Worm (Caenorhabditis elegans) whole organism, L4 larva: ENCODE data around the gene nstp-6.

Experiments used
- T26A8.4 ChIP-seq: fragments of 200-800 bp; sonication (Bioruptor generic); IDR thresholded peaks from 2 replicates; pipeline ENCODE4 v1.3.6; 2022; ENCODE audit warnings: missing genetic modification characterization, missing compliant biosample characterization
- aha-1 ChIP-seq: fragments of 150-350 bp; peaks from one replicate; lab custom pipeline; 2014; ENCODE audit warnings: missing biosample characterization, missing genetic modification characterization
- arid-1 ChIP-seq: fragments of 200-800 bp; sonication (Bioruptor generic); conservative IDR thresholded peaks from 2 replicates; pipeline ENCODE4 v1.3.6; 2022; ENCODE audit warnings: missing genetic modification reagents, missing genetic modification characterization, missing compliant biosample characterization
- ceh-28 ChIP-seq: fragments of 150-350 bp; optimal IDR thresholded peaks from 2 replicates; lab custom pipeline; 2014; ENCODE audit warnings: missing biosample characterization, missing genetic modification reagents, missing genetic modification characterization
- ceh-44 ChIP-seq: fragments of 200-800 bp; sonication (Bioruptor generic); IDR thresholded peaks from 2 replicates; pipeline ENCODE4 v1.3.6; 2022; ENCODE audit warnings: missing genetic modification reagents, missing genetic modification characterization, missing compliant biosample characterization
- ctbp-1 ChIP-seq: fragments of 200-800 bp; sonication (Bioruptor generic); IDR thresholded peaks from 2 replicates; pipeline ENCODE4 v1.3.6; 2022; ENCODE audit warnings: missing genetic modification reagents, missing genetic modification characterization, missing compliant biosample characterization
- daf-16 ChIP-seq, 3 experiments: sonication (generic microtip); optimal IDR thresholded peaks; 2 replicates each; lab custom pipeline; 2016 to 2017; ENCODE audit warnings: missing genetic modification characterization in 3 of 3, missing genetic modification reagents in 3 of 3, mild to moderate bottlenecking in 2 of 3, missing compliant biosample characterization in 2 of 3, missing biosample characterization in 1 of 3, moderate library complexity in 1 of 3
- dmd-6 ChIP-seq: fragments of 200-800 bp; sonication (Bioruptor generic); IDR thresholded peaks from 2 replicates; pipeline ENCODE4 v1.3.6; 2022; ENCODE audit warnings: missing genetic modification reagents, missing genetic modification characterization, missing compliant biosample characterization
- dpl-1 ChIP-seq: fragments of 150-350 bp; optimal IDR thresholded peaks from 2 replicates; lab custom pipeline; 2014; ENCODE audit warnings: missing biosample characterization, missing genetic modification reagents, missing genetic modification characterization
- dve-1 ChIP-seq: sonication (generic microtip); optimal IDR thresholded peaks from 2 replicates; lab custom pipeline; 2017; ENCODE audit warnings: antibody characterized with exemption, mild to moderate bottlenecking, missing genetic modification characterization, missing compliant biosample characterization; ENCODE audit not compliant: insufficient read depth
- egl-27 ChIP-seq: sonication (generic microtip); optimal IDR thresholded peaks from 3 replicates; lab custom pipeline; 2017; ENCODE audit warnings: missing biosample characterization, missing genetic modification reagents, missing genetic modification characterization
- egl-43 ChIP-seq: fragments of 200-800 bp; sonication (Bioruptor generic); IDR thresholded peaks from 2 replicates; pipeline ENCODE4 v1.3.6; 2022; ENCODE audit warnings: missing genetic modification reagents, missing genetic modification characterization, missing compliant biosample characterization
- fkh-10 ChIP-seq: fragments of 150-350 bp; optimal IDR thresholded peaks from 2 replicates; lab custom pipeline; 2014; ENCODE audit warnings: missing biosample characterization, missing genetic modification reagents, missing genetic modification characterization
- fos-1 ChIP-seq: fragments of 150-350 bp; optimal IDR thresholded peaks from 2 replicates; lab custom pipeline; 2014; ENCODE audit warnings: missing biosample characterization, missing genetic modification characterization
- hif-1 ChIP-seq, 2 experiments: sonication (generic microtip); optimal IDR thresholded peaks; 2 replicates each; lab custom pipeline; 2016 to 2017; ENCODE audit warnings: missing compliant biosample characterization in 2 of 2, missing genetic modification characterization in 2 of 2, missing genetic modification reagents in 2 of 2, missing genotype in 2 of 2, mild to moderate bottlenecking in 1 of 2
- hlh-11 ChIP-seq: fragments of 200-800 bp; sonication (Bioruptor generic); optimal IDR thresholded peaks from 2 replicates; lab custom pipeline; 2018; ENCODE audit warnings: mild to moderate bottlenecking, missing genetic modification characterization, missing compliant biosample characterization
- hlh-30 ChIP-seq: sonication (generic microtip); optimal IDR thresholded peaks from 2 replicates; lab custom pipeline; 2017; ENCODE audit warnings: antibody characterized with exemption, mild to moderate bottlenecking, missing genetic modification characterization, missing compliant biosample characterization; ENCODE audit not compliant: insufficient read depth
- hmg-1.1 ChIP-seq: fragments of 200-800 bp; sonication (Bioruptor generic); IDR thresholded peaks from 2 replicates; pipeline ENCODE4 v1.3.6; 2022; ENCODE audit warnings: missing genetic modification reagents, missing genetic modification characterization, missing compliant biosample characterization
- lim-7 ChIP-seq: fragments of 200-800 bp; sonication (Bioruptor generic); IDR thresholded peaks from 2 replicates; pipeline ENCODE4 v1.3.6; 2022; ENCODE audit warnings: missing genetic modification characterization, missing compliant biosample characterization
- lin-1 ChIP-seq: fragments of 200-800 bp; sonication (Bioruptor generic); IDR thresholded peaks from 2 replicates; pipeline ENCODE4 v1.3.6; 2022; ENCODE audit warnings: missing genetic modification reagents, missing genetic modification characterization, missing compliant biosample characterization
- lin-38 ChIP-seq: fragments of 200-800 bp; sonication (Bioruptor generic); IDR thresholded peaks from 2 replicates; pipeline ENCODE4 v1.3.6; 2022; ENCODE audit warnings: missing genetic modification reagents, missing genetic modification characterization, missing compliant biosample characterization
- lsy-2 ChIP-seq, 2 experiments: fragments of 150-350 bp in 1 of 2; sonication (generic microtip) in 1 of 2; optimal IDR thresholded peaks; 2 replicates each; lab custom pipeline; 2014 to 2017; ENCODE audit warnings: missing biosample characterization in 2 of 2, missing genetic modification characterization in 2 of 2
- mdl-1 ChIP-seq, 2 experiments: fragments of 150-350 bp in 1 of 2; sonication (generic microtip) in 1 of 2; optimal IDR thresholded peaks; 2 replicates each; lab custom pipeline; 2014 to 2017; ENCODE audit warnings: missing biosample characterization in 2 of 2, missing genetic modification characterization in 2 of 2
- mep-1 ChIP-seq: fragments of 150-350 bp; sonication (generic microtip); optimal IDR thresholded peaks from 3 replicates; lab custom pipeline; 2014; ENCODE audit warnings: missing biosample characterization, missing genetic modification characterization
- mes-2 ChIP-seq: sonication (generic microtip); optimal IDR thresholded peaks from 2 replicates; lab custom pipeline; 2016; ENCODE audit warnings: missing genotype, mild to moderate bottlenecking, missing genetic modification characterization, missing compliant biosample characterization; ENCODE audit not compliant: poor library complexity, severe bottlenecking
- mxl-3 ChIP-seq: fragments of 200-800 bp; sonication (Bioruptor generic); optimal IDR thresholded peaks from 2 replicates; lab custom pipeline; 2018; ENCODE audit warnings: mild to moderate bottlenecking, missing genetic modification characterization, missing compliant biosample characterization
- nhr-10 ChIP-seq: fragments of 150-350 bp; optimal IDR thresholded peaks from 2 replicates; lab custom pipeline; 2014; ENCODE audit warnings: missing biosample characterization, missing genetic modification characterization
- nhr-28 ChIP-seq: fragments of 150-350 bp; optimal IDR thresholded peaks from 2 replicates; lab custom pipeline; 2014; ENCODE audit warnings: missing biosample characterization, missing genetic modification characterization
- nhr-42 ChIP-seq: fragments of 200-800 bp; sonication (Bioruptor generic); IDR thresholded peaks from 2 replicates; pipeline ENCODE4 v1.3.6; 2022; ENCODE audit warnings: missing genetic modification characterization, missing compliant biosample characterization
- nhr-77 ChIP-seq: fragments of 150-350 bp; optimal IDR thresholded peaks from 2 replicates; lab custom pipeline; 2014; ENCODE audit warnings: missing biosample characterization, missing genetic modification characterization
- php-3 ChIP-seq: fragments of 200-800 bp; sonication (Bioruptor generic); IDR thresholded peaks from 2 replicates; pipeline ENCODE4 v1.3.6; 2022; ENCODE audit warnings: missing genetic modification reagents, missing genetic modification characterization, missing compliant biosample characterization
- rbr-2 ChIP-seq: sonication (generic microtip); optimal IDR thresholded peaks from 2 replicates; lab custom pipeline; 2016; ENCODE audit warnings: missing genotype, missing genetic modification characterization, missing compliant biosample characterization
- set-16 ChIP-seq: fragments of 200-800 bp; sonication (Bioruptor generic); IDR thresholded peaks from 2 replicates; pipeline ENCODE4 v1.3.6; 2022; ENCODE audit warnings: missing genetic modification reagents, missing genetic modification characterization, missing compliant biosample characterization
- unc-62 ChIP-seq, 3 experiments: fragments of 150-350 bp in 1 of 3; sonication (generic microtip); optimal IDR thresholded peaks in 2 of 3; peaks in 1 of 3; 1 replicate in 1 of 3; 2 replicates in 2 of 3; lab custom pipeline; 2014 to 2017; ENCODE audit warnings: missing biosample characterization in 3 of 3, missing genetic modification characterization in 3 of 3, missing genetic modification reagents in 3 of 3, missing genotype in 1 of 3

Gene nstp-6

ce11 chrIV:3515412-3516046, 31.9 kb downstream of the nstp-6 start:
- TF ChIP-seq egl-43 (GFP tag; lab: Robert Waterston, UW) (peak; percentile 68; the same call in 1 of the 2 replicates), ceh-44 (GFP tag; lab: Robert Waterston, UW) (0 out of 2 replicates have a peak, but pooled peaks have one; percentile 6), lin-38 (GFP tag; lab: Robert Waterston, UW) (peak; percentile 48; the same call in 1 of the 2 replicates), T26A8.4 (0 out of 2 replicates have a peak, but pooled peaks have one; percentile 12), dve-1 (tag; lab: Kevin White, UChicago) (peak; percentile 48), set-16 (GFP tag; lab: Robert Waterston, UW) (peak; percentile 74), daf-16 (GFP tag; optimal IDR thresholded peaks at IDR 0.05; lab: Kevin White, UChicago) (no peak), daf-16 (tag; optimal IDR thresholded peaks at IDR 0.05; lab: Kevin White, UChicago) (no peak), mxl-3 (GFP tag; lab: Kevin White, UChicago) (peak; percentile 43), php-3 (GFP tag; lab: Robert Waterston, UW) (no peak), mep-1 (tag; lab: Kevin White, UChicago) (peak; percentile 60), rbr-2 (tag; lab: Kevin White, UChicago) (peak; percentile 63), nhr-10 (tag; lab: Kevin White, UChicago) (no peak), hlh-30 (tag; lab: Kevin White, UChicago) (peak; percentile 60), nhr-28 (tag; lab: Kevin White, UChicago) (peak; percentile 18), hlh-11 (peak; percentile 51), mdl-1 (tag; optimal IDR thresholded peaks at IDR 0.05; lab: Kevin White, UChicago) (peak in 1 of 2 experiments; percentile 13), fkh-10 (GFP tag; lab: Kevin White, UChicago) (peak; percentile 28), arid-1 (GFP tag; lab: Robert Waterston, UW) (no peak), aha-1 (peak; percentile 47), dmd-6 (GFP tag; lab: Robert Waterston, UW) (peak; percentile 36; the same call in 1 of the 2 replicates), hif-1 (tag; optimal IDR thresholded peaks at IDR 0.05; lab: Kevin White, UChicago) (peak in 1 of 2 experiments; percentile 13), nhr-42 (GFP tag; lab: Robert Waterston, UW) (no peak), ceh-28 (tag; lab: Kevin White, UChicago) (peak; percentile 50), dpl-1 (GFP tag; lab: Kevin White, UChicago) (peak; percentile 42), hmg-1.1 (peak; percentile 78), lsy-2 (tag; optimal IDR thresholded peaks at IDR 0.05; lab: Kevin White, UChicago) (peak in 1 of 2 experiments; percentile 64), egl-27 (tag; lab: Kevin White, UChicago) (no peak), unc-62 (GFP tag; optimal IDR thresholded peaks at IDR 0.05 in 1 of 2; lab: Kevin White, UChicago) (peak in 1 of 2 experiments; percentile 96), unc-62 (tag; optimal IDR thresholded peaks at IDR 0.05; lab: Kevin White, UChicago) (no peak), fos-1 (tag; lab: Kevin White, UChicago) (no peak), ctbp-1 (0 out of 2 replicates have a peak, but pooled peaks have one; percentile 26), mes-2 (peak; percentile 68), lim-7 (GFP tag; lab: Robert Waterston, UW) (0 out of 2 replicates have a peak, but pooled peaks have one; percentile 33), nhr-77 (tag; lab: Kevin White, UChicago) (no peak)
- TF ChIP-seq, all 104 proteins: peak for 25

- TF ChIP-seq lin-1 (GFP tag; lab: Robert Waterston, UW): no peak
- TF ChIP-seq aha-1: peak; percentile 48
Observed at ce11 chrIV:3514467-3514866, 32.9 kb downstream of the nstp-6 start, which contains the start of gene tsg-101. tsg-101 (minus strand) TSS chrIV:3514567.
